Fruit fly (Drosophila melanogaster) whole organism, embryonic: ENCODE measurements around the gene CG10801.

Experiments
- CG12236 ChIP-seq: fragments of 200-800 bp; sonication (Bioruptor generic); optimal IDR thresholded peaks from 2 replicates; lab custom pipeline; 2016; ENCODE audit warnings: missing biosample characterization, missing genetic modification characterization
- CG17568 ChIP-seq: fragments of 200-800 bp; sonication (Bioruptor generic); optimal IDR thresholded peaks from 2 replicates; lab custom pipeline; 2018; ENCODE audit warnings: missing biosample characterization, mild to moderate bottlenecking, missing genetic modification characterization, moderate library complexity
- CG8478 ChIP-seq: fragments of >200 bp; optimal IDR thresholded peaks from 2 replicates; lab custom pipeline; 2018
- CG9817 ChIP-seq: fragments of 200-800 bp; sonication (Bioruptor generic); optimal IDR thresholded peaks from 2 replicates; lab custom pipeline; 2018; ENCODE audit warnings: missing biosample characterization, mild to moderate bottlenecking, missing genetic modification characterization, moderate library complexity
- Hand ChIP-seq: fragments of 200-800 bp; sonication (Bioruptor generic); optimal IDR thresholded peaks from 2 replicates; lab custom pipeline; 2017; ENCODE audit warnings: mild to moderate bottlenecking, missing biosample characterization, missing genetic modification reagents, missing genetic modification characterization
- Lpt ChIP-seq: fragments of >200 bp; optimal IDR thresholded peaks from 2 replicates; lab custom pipeline; 2018; ENCODE audit warnings: missing biosample characterization, missing genetic modification characterization
- MBD-R2 ChIP-seq: fragments of 200-800 bp; sonication (Bioruptor generic); IDR thresholded peaks from 2 replicates; pipeline ENCODE4 v1.3.6; 2022; ENCODE audit warnings: missing biosample characterization, missing genetic modification characterization
- dysf ChIP-seq: fragments of 200-800 bp; sonication (Bioruptor generic); IDR thresholded peaks from 3 replicates; pipeline ENCODE4 v1.3.6; 2022; ENCODE audit warnings: missing biosample characterization, missing genetic modification characterization
- lola ChIP-seq, 3 experiments: fragments of >200 bp in 2 of 3; fragments of 200-800 bp in 1 of 3; sonication (Bioruptor generic) in 1 of 3; optimal IDR thresholded peaks; 2 replicates each; lab custom pipeline; 2017 to 2019; ENCODE audit warnings: missing biosample characterization in 3 of 3, missing genetic modification characterization in 3 of 3, mild to moderate bottlenecking in 1 of 3, moderate library complexity in 1 of 3
- nerfin-1 ChIP-seq: fragments of 200-800 bp; sonication (Bioruptor generic); optimal IDR thresholded peaks from 3 replicates; lab custom pipeline; 2019; ENCODE audit warnings: missing biosample characterization, mild to moderate bottlenecking, missing genetic modification characterization, moderate library complexity
- sna ChIP-seq: fragments of 200-800 bp; sonication (Bioruptor generic); IDR thresholded peaks from 2 replicates; pipeline ENCODE4 v1.3.6; 2022; ENCODE audit warnings: missing biosample characterization, missing genetic modification characterization; ENCODE audit not compliant: partially characterized antibody

DNA sequence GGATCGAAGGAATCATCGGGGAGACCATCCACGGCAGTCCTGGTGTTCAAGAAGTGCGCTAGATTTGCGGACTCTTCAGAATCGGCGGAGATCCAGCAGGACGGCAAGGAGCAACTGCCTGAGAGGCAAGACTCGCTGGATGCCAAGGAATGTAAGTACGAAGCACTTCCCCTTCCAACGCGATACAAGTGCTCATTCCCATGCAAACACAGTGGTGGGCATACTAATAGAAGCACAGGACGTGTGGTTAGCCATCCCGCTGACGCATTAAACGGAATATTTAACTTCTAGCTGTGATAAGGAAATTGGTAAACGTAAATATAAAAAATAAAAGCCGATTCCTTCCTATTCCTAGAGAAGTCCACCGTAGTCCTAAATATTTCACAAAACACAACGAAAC lies 25.5 kb downstream of the CG10801 start:
- TF ChIP-seq lola (GFP tag; optimal IDR thresholded peaks at IDR 0.05; lab: Kevin White, UChicago): no peak
- TF ChIP-seq CG9817 (tag; lab: Kevin White, UChicago): no peak
- no peak for TF ChIP-seq Lpt (GFP tag; lab: Kevin White, UChicago)
- TF ChIP-seq CG17568 (GFP tag; lab: Kevin White, UChicago): no peak
- no peak for TF ChIP-seq dysf
- no peak for TF ChIP-seq sna (GFP tag; lab: Robert Waterston, UW)
- no peak for TF ChIP-seq CG12236 (GFP tag; lab: Kevin White, UChicago)
- no peak for TF ChIP-seq CG8478 (lab: Kevin White, UChicago)
- TF ChIP-seq nerfin-1 (tag; lab: Kevin White, UChicago): peak; percentile 95
- TF ChIP-seq Hand (GFP tag; lab: Kevin White, UChicago): no peak
- no peak for TF ChIP-seq MBD-R2 (GFP tag; lab: Robert Waterston, UW)
